Worm (Caenorhabditis elegans): ENCODE results near the gene srx-59.

DNA sequence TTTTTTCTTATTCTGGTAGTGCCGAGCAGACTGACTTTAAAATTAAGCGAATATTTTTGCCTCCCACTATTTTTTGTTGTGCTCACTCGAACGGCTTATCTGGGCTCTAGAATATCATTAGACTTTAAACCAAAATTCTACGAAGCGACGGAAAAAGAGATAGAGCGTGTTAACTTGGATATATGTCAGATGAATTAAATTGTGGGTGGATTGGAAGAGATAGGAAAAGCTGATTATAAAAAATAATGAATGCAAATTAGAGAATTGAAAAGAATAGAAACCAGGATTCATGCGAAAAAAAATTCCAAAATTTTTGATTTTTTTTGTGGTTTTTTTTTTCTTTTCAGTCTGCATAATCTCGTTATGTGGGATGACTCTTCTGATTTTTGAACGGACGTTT is 50.1 kb downstream of the srx-59 start, which contains the start of gene F20A1.4:
- TF ChIP-seq ztf-23 (GFP tag; IDR thresholded peaks at IDR 0.05) (no peak), ref-1 (GFP tag; conservative IDR thresholded peaks at IDR 0.05) (no peak), flt-1 (GFP tag; IDR thresholded peaks at IDR 0.05) (no peak), T22C8.4 (GFP tag; IDR thresholded peaks at IDR 0.05) (no peak), cog-1 (tag; optimal IDR thresholded peaks at IDR 0.05) (no peak), ztf-29 (GFP tag; IDR thresholded peaks at IDR 0.05) (no peak), klf-2 (GFP tag; conservative IDR thresholded peaks at IDR 0.05) (no peak), tab-1 (GFP tag; IDR thresholded peaks at IDR 0.05) (no peak), med-1 (GFP tag; optimal IDR thresholded peaks at IDR 0.05; ENCODE audit: insufficient read depth) (no peak)

Measured in whole organism, midembryonic.